Worm (Caenorhabditis elegans) whole organism, midembryonic: ENCODE results near the gene srh-19.
A peak's percentile ranks its signal among the peaks of the same experiment; 100 is the strongest.

Experiments used
- cog-1 ChIP-seq: sonication (generic microtip); optimal IDR thresholded peaks from 2 replicates; lab custom pipeline; 2016; ENCODE audit warnings: missing genetic modification characterization, missing compliant biosample characterization
- flt-1 ChIP-seq: fragments of 200-800 bp; sonication (Bioruptor generic); IDR thresholded peaks from 2 replicates; pipeline ENCODE4 v1.3.6; 2022; ENCODE audit warnings: missing genetic modification characterization, missing compliant biosample characterization
- klf-2 ChIP-seq: fragments of 200-800 bp; sonication (Bioruptor generic); conservative IDR thresholded peaks from 2 replicates; pipeline ENCODE4 v1.3.6; 2022; ENCODE audit warnings: missing genetic modification reagents, missing genetic modification characterization, missing compliant biosample characterization
- ref-1 ChIP-seq: fragments of 200-800 bp; sonication (Bioruptor generic); conservative IDR thresholded peaks from 2 replicates; pipeline ENCODE4 v1.3.6; 2022; ENCODE audit warnings: missing genetic modification reagents, missing genetic modification characterization, missing compliant biosample characterization
- tab-1 ChIP-seq: fragments of 200-800 bp; sonication (Bioruptor generic); IDR thresholded peaks from 2 replicates; pipeline ENCODE4 v1.3.6; 2022; ENCODE audit warnings: missing genetic modification characterization, missing compliant biosample characterization
- ztf-23 ChIP-seq: fragments of 200-800 bp; sonication (Bioruptor generic); IDR thresholded peaks from 2 replicates; pipeline ENCODE4 v1.3.6; 2022; ENCODE audit warnings: missing genetic modification reagents, missing genetic modification characterization, missing compliant biosample characterization

DNA sequence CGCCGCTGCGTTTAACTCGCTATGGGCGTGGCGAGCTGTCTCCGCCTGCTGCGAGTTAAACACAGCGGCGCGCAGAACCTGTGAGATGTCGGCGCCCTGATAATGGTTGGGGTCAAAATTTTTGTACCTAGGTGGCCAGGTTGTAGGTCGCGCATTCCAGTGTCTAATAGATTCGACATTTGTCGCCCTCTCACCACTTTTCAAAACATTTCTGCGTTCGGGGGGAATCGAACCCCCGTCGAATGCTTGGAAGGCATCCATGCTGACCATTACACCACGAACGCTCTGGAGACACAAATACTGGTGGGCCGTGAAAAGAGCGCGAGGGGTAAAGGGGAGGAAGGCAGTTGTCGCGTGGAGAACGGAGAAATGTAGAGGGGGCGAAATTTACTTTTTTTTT lies 33.6 kb upstream of the srh-19 start:
- TF ChIP-seq flt-1 (GFP tag; lab: Robert Waterston, UW) = peak; percentile 94
- TF ChIP-seq tab-1 (GFP tag; lab: Robert Waterston, UW) = peak; percentile 94
- peak; percentile 92 for TF ChIP-seq klf-2 (GFP tag; lab: Robert Waterston, UW)
- peak; percentile 86 for TF ChIP-seq ref-1
- peak; percentile 81 for TF ChIP-seq cog-1 (tag; lab: Kevin White, UChicago)
- TF ChIP-seq ztf-23 (GFP tag; lab: Robert Waterston, UW) = peak; percentile 93
